Worm (Caenorhabditis elegans) whole organism, L2 larva: Measurements from ENCODE around the gene F56D6.11.

Experiments
- C34F6.9 ChIP-seq: fragments of 150-350 bp; optimal IDR thresholded peaks from 2 replicates; lab custom pipeline; 2014; ENCODE audit warnings: missing biosample characterization, missing genetic modification characterization
- R02D3.7 ChIP-seq: fragments of 150-350 bp; optimal IDR thresholded peaks from 2 replicates; lab custom pipeline; 2014; ENCODE audit warnings: missing biosample characterization, missing genetic modification characterization
- ZK546.5 ChIP-seq: sonication (generic microtip); optimal IDR thresholded peaks from 2 replicates; lab custom pipeline; 2017; ENCODE audit warnings: missing biosample characterization, missing genetic modification characterization
- alr-1 ChIP-seq: fragments of 150-350 bp; optimal IDR thresholded peaks from 2 replicates; lab custom pipeline; 2014; ENCODE audit warnings: missing biosample characterization, missing genetic modification characterization
- aly-2 ChIP-seq: fragments of 150-350 bp; optimal IDR thresholded peaks from 2 replicates; lab custom pipeline; 2014; ENCODE audit warnings: missing biosample characterization, missing genetic modification characterization
- blmp-1 ChIP-seq: sonication (generic microtip); optimal IDR thresholded peaks from 2 replicates; lab custom pipeline; 2017; ENCODE audit warnings: missing genetic modification characterization, mild to moderate bottlenecking, missing compliant biosample characterization, antibody characterized with exemption, moderate library complexity; ENCODE audit not compliant: insufficient read depth
- ceh-82 ChIP-seq: fragments of 150-350 bp; optimal IDR thresholded peaks from 2 replicates; lab custom pipeline; 2014; ENCODE audit warnings: missing biosample characterization, missing genetic modification characterization
- dmd-4 ChIP-seq: sonication (generic microtip); optimal IDR thresholded peaks from 2 replicates; lab custom pipeline; 2017; ENCODE audit warnings: missing biosample characterization, missing genetic modification characterization
- elt-3 ChIP-seq: sonication (generic microtip); optimal IDR thresholded peaks from 2 replicates; lab custom pipeline; 2017; ENCODE audit warnings: missing biosample characterization, missing genetic modification characterization
- fos-1 ChIP-seq: fragments of 150-350 bp; optimal IDR thresholded peaks from 2 replicates; lab custom pipeline; 2014; ENCODE audit warnings: missing biosample characterization, missing genetic modification characterization
- gmeb-1 ChIP-seq: fragments of 150-350 bp; optimal IDR thresholded peaks from 2 replicates; lab custom pipeline; 2014; ENCODE audit warnings: missing biosample characterization, missing genetic modification characterization
- lin-11 ChIP-seq: fragments of 150-350 bp; sonication (generic microtip); optimal IDR thresholded peaks from 2 replicates; lab custom pipeline; 2014; ENCODE audit warnings: missing biosample characterization, missing genetic modification characterization, inconsistent platforms, mixed read lengths
- lin-13 ChIP-seq: fragments of 150-350 bp; optimal IDR thresholded peaks from 2 replicates; lab custom pipeline; 2014; ENCODE audit warnings: missing biosample characterization, missing genetic modification reagents, missing genetic modification characterization
- lin-39 ChIP-seq: fragments of 150-350 bp; optimal IDR thresholded peaks from 2 replicates; lab custom pipeline; 2014; ENCODE audit warnings: missing biosample characterization, missing genetic modification reagents, missing genetic modification characterization
- lsy-2 ChIP-seq, 2 experiments: fragments of 150-350 bp in 1 of 2; sonication (generic microtip) in 1 of 2; optimal IDR thresholded peaks; 2 replicates each; lab custom pipeline; 2014 to 2017; ENCODE audit warnings: missing biosample characterization in 2 of 2, missing genetic modification characterization in 2 of 2
- nhr-10 ChIP-seq: sonication (generic microtip); optimal IDR thresholded peaks from 2 replicates; lab custom pipeline; 2017; ENCODE audit warnings: missing biosample characterization, missing genetic modification characterization
- nhr-11 ChIP-seq: fragments of 150-350 bp; optimal IDR thresholded peaks from 2 replicates; lab custom pipeline; 2014; ENCODE audit warnings: missing biosample characterization, missing genetic modification characterization
- nhr-12 ChIP-seq: fragments of 150-350 bp; optimal IDR thresholded peaks from 2 replicates; lab custom pipeline; 2014; ENCODE audit warnings: missing biosample characterization, missing genetic modification characterization
- nhr-129 ChIP-seq: fragments of 150-350 bp; optimal IDR thresholded peaks from 2 replicates; lab custom pipeline; 2014; ENCODE audit warnings: missing biosample characterization, missing genetic modification characterization
- nhr-21 ChIP-seq: fragments of 150-350 bp; optimal IDR thresholded peaks from 2 replicates; lab custom pipeline; 2014; ENCODE audit warnings: missing biosample characterization, missing genetic modification characterization
- nhr-23 ChIP-seq: fragments of 150-350 bp; optimal IDR thresholded peaks from 2 replicates; lab custom pipeline; 2014; ENCODE audit warnings: missing biosample characterization, missing genetic modification reagents, missing genetic modification characterization
- nhr-25 ChIP-seq: fragments of 150-350 bp; sonication (generic microtip); optimal IDR thresholded peaks from 3 replicates; lab custom pipeline; 2014; ENCODE audit warnings: missing biosample characterization, missing genetic modification characterization
- nhr-6 ChIP-seq: fragments of 150-350 bp; optimal IDR thresholded peaks from 2 replicates; lab custom pipeline; 2014; ENCODE audit warnings: missing biosample characterization, missing genetic modification characterization
- peb-1 ChIP-seq: fragments of 150-350 bp; optimal IDR thresholded peaks from 2 replicates; lab custom pipeline; 2014; ENCODE audit warnings: missing biosample characterization, missing genetic modification characterization
- skn-1 ChIP-seq: sonication (generic microtip); optimal IDR thresholded peaks from 2 replicates; lab custom pipeline; 2017; ENCODE audit warnings: missing biosample characterization, missing genetic modification characterization
- sma-3 ChIP-seq: sonication (generic microtip); optimal IDR thresholded peaks from 2 replicates; lab custom pipeline; 2016; ENCODE audit warnings: missing genetic modification reagents, missing genetic modification characterization, missing compliant biosample characterization
- sma-9 ChIP-seq, 2 experiments: fragments of 150-350 bp in 1 of 2; sonication (generic microtip) in 1 of 2; optimal IDR thresholded peaks; 2 replicates each; lab custom pipeline; 2014 to 2016; ENCODE audit warnings: missing genetic modification characterization in 2 of 2, mild to moderate bottlenecking in 1 of 2, missing biosample characterization in 1 of 2, missing compliant biosample characterization in 1 of 2, missing genetic modification reagents in 1 of 2, moderate library complexity in 1 of 2
- snpc-4 ChIP-seq: fragments of 150-350 bp; optimal IDR thresholded peaks from 2 replicates; lab custom pipeline; 2014; ENCODE audit warnings: missing biosample characterization, missing genetic modification characterization
- unc-39 ChIP-seq: fragments of 150-350 bp; optimal IDR thresholded peaks from 2 replicates; lab custom pipeline; 2014; ENCODE audit warnings: missing biosample characterization, missing genetic modification characterization
- unc-62 ChIP-seq: fragments of 150-350 bp; optimal IDR thresholded peaks from 2 replicates; lab custom pipeline; 2014; ENCODE audit warnings: missing biosample characterization, missing genetic modification reagents, missing genetic modification characterization
- zag-1 ChIP-seq: fragments of 150-350 bp; optimal IDR thresholded peaks from 2 replicates; lab custom pipeline; 2014; ENCODE audit warnings: missing biosample characterization, missing genetic modification characterization
- ztf-1 ChIP-seq: fragments of 200-800 bp; sonication (Bioruptor generic); conservative IDR thresholded peaks from 2 replicates; pipeline ENCODE4 v1.3.6; 2022; ENCODE audit warnings: missing genetic modification characterization, missing compliant biosample characterization
- ztf-11 ChIP-seq: sonication (generic microtip); optimal IDR thresholded peaks from 2 replicates; lab custom pipeline; 2017; ENCODE audit warnings: missing biosample characterization, missing genetic modification characterization
- ztf-4 ChIP-seq: fragments of 150-350 bp; optimal IDR thresholded peaks from 2 replicates; lab custom pipeline; 2014; ENCODE audit warnings: missing biosample characterization, missing genetic modification characterization

F56D6.11 gene

ce11 chrIV:3894770-3895169 lies 11.5 kb downstream of the F56D6.11 start, which contains the start of gene dct-8:
Gene dct-8, plus strand, starts transcription at chrIV:3895070.
- TF ChIP-seq peb-1 (no peak), ztf-11 (no peak), lin-39 (tag; lab: Kevin White, UChicago) (no peak), lin-13 (GFP tag; lab: Kevin White, UChicago) (no peak), ztf-4 (tag; lab: Kevin White, UChicago) (no peak), nhr-23 (tag; lab: Kevin White, UChicago) (no peak), sma-9 (GFP tag; optimal IDR thresholded peaks at IDR 0.05; lab: Kevin White, UChicago) (no peak), sma-9 (tag; optimal IDR thresholded peaks at IDR 0.05; lab: Kevin White, UChicago) (no peak), unc-62 (GFP tag; lab: Kevin White, UChicago) (no peak), nhr-10 (no peak), fos-1 (no peak), nhr-12 (no peak), unc-39 (tag; lab: Kevin White, UChicago) (no peak), nhr-21 (tag; lab: Kevin White, UChicago) (no peak), nhr-129 (tag; lab: Kevin White, UChicago) (no peak), dmd-4 (no peak)

ce11 chrIV:3894004-3894480 lies 12.3 kb downstream of the F56D6.11 start, which contains the start of gene F56D6.8:
Gene F56D6.8, minus strand, starts transcription at chrIV:3894430.
- TF ChIP-seq gmeb-1 (tag; lab: Kevin White, UChicago), result no peak
- TF ChIP-seq nhr-12, result no peak

ce11 chrIV:3892027-3892426 lies 14.3 kb downstream of the F56D6.11 start, which contains the start of gene F56D6.9:
Gene F56D6.9, plus strand, starts transcription at chrIV:3892327.
- TF ChIP-seq skn-1 (tag; lab: Kevin White, UChicago), result no peak
- TF ChIP-seq nhr-21 (tag; lab: Kevin White, UChicago), result no peak
- no peak for TF ChIP-seq lin-11 (tag; lab: Kevin White, UChicago)
- TF ChIP-seq lsy-2 (tag; optimal IDR thresholded peaks at IDR 0.05; lab: Kevin White, UChicago), result no peak
- no peak for TF ChIP-seq ceh-82 (tag; lab: Kevin White, UChicago)
- TF ChIP-seq ZK546.5, result no peak
- TF ChIP-seq nhr-6 (tag; lab: Kevin White, UChicago), result no peak
- TF ChIP-seq unc-39 (tag; lab: Kevin White, UChicago), result no peak
- TF ChIP-seq R02D3.7, result no peak
- TF ChIP-seq nhr-25 (tag; lab: Kevin White, UChicago), result no peak
- no peak for TF ChIP-seq sma-3 (GFP tag; lab: Kevin White, UChicago)
- no peak for TF ChIP-seq ztf-1 (GFP tag; lab: Robert Waterston, UW)
- no peak for TF ChIP-seq elt-3
- TF ChIP-seq unc-62 (GFP tag; lab: Kevin White, UChicago), result no peak
- no peak for TF ChIP-seq snpc-4 (tag; lab: Kevin White, UChicago)
- TF ChIP-seq, all 48 proteins: peak for 0

- no peak for TF ChIP-seq lin-11 (tag; lab: Kevin White, UChicago)
- TF ChIP-seq ztf-4 (tag; lab: Kevin White, UChicago), result no peak
- no peak for TF ChIP-seq nhr-21 (tag; lab: Kevin White, UChicago)
- TF ChIP-seq gmeb-1 (tag; lab: Kevin White, UChicago), result no peak
- TF ChIP-seq lin-39 (tag; lab: Kevin White, UChicago), result no peak
- TF ChIP-seq blmp-1 (tag; lab: Kevin White, UChicago), result no peak
Observed at ce11 chrIV:3888963-3889362, 17.3 kb downstream of the F56D6.11 start, which contains the start of gene oac-21. Gene oac-21, plus strand, starts transcription at chrIV:3889263.

ce11 chrIV:3885369-3885768 lies 20.9 kb downstream of the F56D6.11 start, which contains the start of gene oac-22:
Gene oac-22, plus strand, starts transcription at chrIV:3885669.
- TF ChIP-seq ztf-11, result no peak
- no peak for TF ChIP-seq alr-1 (tag; lab: Kevin White, UChicago)
- TF ChIP-seq peb-1, result no peak
- no peak for TF ChIP-seq blmp-1 (tag; lab: Kevin White, UChicago)
- no peak for TF ChIP-seq aly-2 (tag; lab: Kevin White, UChicago)
- no peak for TF ChIP-seq sma-3 (GFP tag; lab: Kevin White, UChicago)
- no peak for TF ChIP-seq nhr-12
- no peak for TF ChIP-seq zag-1 (tag; lab: Kevin White, UChicago)
- TF ChIP-seq C34F6.9 (tag; lab: Kevin White, UChicago), result no peak
- TF ChIP-seq nhr-23 (tag; lab: Kevin White, UChicago), result no peak
- no peak for TF ChIP-seq lin-11 (tag; lab: Kevin White, UChicago)
- TF ChIP-seq nhr-11 (tag; lab: Kevin White, UChicago), result no peak
- no peak for TF ChIP-seq nhr-129 (tag; lab: Kevin White, UChicago)
